Fruit fly (Drosophila melanogaster): ENCODE measurements around the gene CG42828.

DNA sequence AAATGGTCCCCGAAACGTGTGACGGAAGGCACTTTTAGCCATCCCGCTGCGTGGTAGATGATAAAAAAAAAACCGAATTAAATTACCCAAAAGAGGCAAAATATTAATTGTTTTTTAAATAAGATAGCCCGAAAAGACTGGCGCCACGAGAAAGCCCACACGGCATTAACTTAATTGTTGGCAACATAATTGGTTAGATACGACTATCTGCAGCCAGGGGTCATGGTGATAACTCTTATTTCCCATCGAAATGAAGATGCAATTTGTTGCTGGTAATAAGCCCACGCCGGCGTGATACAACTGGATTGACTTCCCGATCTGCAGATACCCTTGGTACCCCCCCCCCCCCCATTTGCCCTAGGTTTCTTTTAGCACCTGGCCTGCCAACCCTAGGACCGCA lies 45.8 kb upstream of the CG42828 start:
- TF ChIP-seq CG17806 (tag; optimal IDR thresholded peaks at IDR 0.05) (no peak), Pif1B (GFP tag; optimal IDR thresholded peaks at IDR 0.05) (no peak), EcR (GFP tag; optimal IDR thresholded peaks at IDR 0.05) (no peak), CG13204 (GFP tag; optimal IDR thresholded peaks at IDR 0.05) (no peak), CG8301 (tag; optimal IDR thresholded peaks at IDR 0.05) (no peak), CG12605 (GFP tag; IDR thresholded peaks at IDR 0.05) (no peak), Pif1A (GFP tag; optimal IDR thresholded peaks at IDR 0.05) (no peak)
